Fruit fly (Drosophila melanogaster) whole organism, prepupa: ENCODE results near the gene Chpf.

Source experiments
- CG10631 ChIP-seq: fragments of 200-800 bp; sonication (Bioruptor generic); optimal IDR thresholded peaks from 2 replicates; lab custom pipeline; 2016; ENCODE audit warnings: missing biosample characterization, missing genetic modification characterization
- CG11294 ChIP-seq: fragments of 200-800 bp; sonication (Bioruptor generic); IDR thresholded peaks from 2 replicates; pipeline ENCODE4 v1.3.6; 2022; ENCODE audit warnings: missing biosample characterization, missing genetic modification characterization
- CG11762 ChIP-seq: fragments of 200-800 bp; sonication (Bioruptor generic); optimal IDR thresholded peaks from 3 replicates; lab custom pipeline; 2016; ENCODE audit warnings: missing biosample characterization, missing genetic modification characterization; ENCODE audit not compliant: insufficient read depth
- CG11902 ChIP-seq: fragments of 200-800 bp; sonication (Bioruptor generic); optimal IDR thresholded peaks from 3 replicates; lab custom pipeline; 2016; ENCODE audit warnings: missing biosample characterization, missing genetic modification characterization
- CG1621 ChIP-seq: fragments of 200-800 bp; sonication (Bioruptor generic); optimal IDR thresholded peaks from 3 replicates; lab custom pipeline; 2018; ENCODE audit warnings: missing biosample characterization, mild to moderate bottlenecking, missing genetic modification characterization
- CG3032 ChIP-seq: fragments of 200-800 bp; optimal IDR thresholded peaks from 2 replicates; lab custom pipeline; 2019; ENCODE audit warnings: missing biosample characterization, mild to moderate bottlenecking, missing genetic modification characterization, moderate library complexity
- CG3919 ChIP-seq: fragments of 200-800 bp; sonication (Bioruptor generic); optimal IDR thresholded peaks from 3 replicates; lab custom pipeline; 2016; ENCODE audit warnings: missing biosample characterization, missing genetic modification characterization
- Gug ChIP-seq: fragments of 200-800 bp; sonication (Bioruptor generic); IDR thresholded peaks from 2 replicates; pipeline ENCODE4 v1.3.6; 2022; ENCODE audit warnings: missing biosample characterization, missing genetic modification characterization
- Sox102F ChIP-seq: fragments of 200-800 bp; sonication (Bioruptor generic); optimal IDR thresholded peaks from 2 replicates; lab custom pipeline; 2016; ENCODE audit warnings: missing biosample characterization, mild to moderate bottlenecking, missing genetic modification characterization
- cyc ChIP-seq: fragments of 200-800 bp; sonication (Bioruptor generic); optimal IDR thresholded peaks from 3 replicates; lab custom pipeline; 2016; ENCODE audit warnings: missing biosample characterization, missing genetic modification characterization
- dsx ChIP-seq: fragments of 200-800 bp; optimal IDR thresholded peaks from 3 replicates; lab custom pipeline; 2019; ENCODE audit warnings: missing biosample characterization, mild to moderate bottlenecking, missing genetic modification characterization, moderate library complexity; ENCODE audit not compliant: poor library complexity, severe bottlenecking
- fd85E ChIP-seq: fragments of 200-800 bp; sonication (Bioruptor generic); optimal IDR thresholded peaks from 3 replicates; lab custom pipeline; 2016; ENCODE audit warnings: missing biosample characterization, missing genetic modification characterization
- fkh ChIP-seq: fragments of 200-800 bp; sonication (Bioruptor generic); optimal IDR thresholded peaks from 3 replicates; lab custom pipeline; 2017; ENCODE audit warnings: missing biosample characterization, mild to moderate bottlenecking, missing genetic modification characterization, moderate library complexity
- topi ChIP-seq: fragments of 200-800 bp; sonication (Bioruptor generic); optimal IDR thresholded peaks from 3 replicates; lab custom pipeline; 2016; ENCODE audit warnings: missing biosample characterization, missing genetic modification characterization

dm6 chrX:13154783-13155182 lies 42.5 kb upstream of the Chpf start, which contains the start of the genes CG4318 and CG4332:
- TF ChIP-seq topi (GFP tag; lab: Kevin White, UChicago) (no peak), cyc (GFP tag; lab: Kevin White, UChicago) (no peak), CG10631 (no peak), Sox102F (GFP tag; lab: Kevin White, UChicago) (no peak), dsx (GFP tag; lab: Kevin White, UChicago) (no peak), CG11294 (GFP tag; lab: Robert Waterston, UW) (no peak), CG1621 (tag; lab: Kevin White, UChicago) (peak; percentile 77), fd85E (GFP tag; lab: Kevin White, UChicago) (no peak), CG3032 (no peak), fkh (no peak), CG11902 (GFP tag; lab: Kevin White, UChicago) (no peak), CG11762 (GFP tag; lab: Kevin White, UChicago) (no peak), CG3919 (GFP tag; lab: Kevin White, UChicago) (no peak), Gug (no peak)
